Worm (Caenorhabditis elegans) whole organism, L1 larva: ENCODE measurements around the gene nhr-269.
A peak's percentile ranks its signal among the peaks of the same experiment; 100 is the strongest.
"Not testable (repeated sequence)": the region's sequence is repeated elsewhere in the genome, so short reads cannot be mapped to it uniquely, and the experiment has no call there.

Source experiments
- C16A3.4 ChIP-seq: fragments of 150-350 bp; optimal IDR thresholded peaks from 2 replicates; lab custom pipeline; 2014; ENCODE audit warnings: missing biosample characterization, missing genetic modification characterization
- Y116A8C.19 ChIP-seq: sonication (generic microtip); optimal IDR thresholded peaks from 2 replicates; lab custom pipeline; 2016; ENCODE audit warnings: missing compliant biosample characterization, missing genetic modification characterization, borderline replicate concordance
- aha-1 ChIP-seq: fragments of 150-350 bp; optimal IDR thresholded peaks from 2 replicates; lab custom pipeline; 2014; ENCODE audit warnings: missing biosample characterization, missing genetic modification characterization
- alr-1 ChIP-seq: fragments of 200-800 bp; sonication (Bioruptor generic); optimal IDR thresholded peaks from 2 replicates; lab custom pipeline; 2018; ENCODE audit warnings: borderline replicate concordance, mild to moderate bottlenecking, missing genetic modification characterization, missing compliant biosample characterization
- aly-2 ChIP-seq: fragments of 150-350 bp; optimal IDR thresholded peaks from 2 replicates; lab custom pipeline; 2014; ENCODE audit warnings: missing biosample characterization, missing genetic modification characterization
- ama-1 ChIP-seq: fragments of 150-350 bp; optimal IDR thresholded peaks from 2 replicates; lab custom pipeline; 2014
- ceh-63 ChIP-seq: fragments of 200-800 bp; sonication (Bioruptor generic); optimal IDR thresholded peaks from 2 replicates; lab custom pipeline; 2018; ENCODE audit warnings: mild to moderate bottlenecking, missing genetic modification characterization, missing compliant biosample characterization
- ceh-8 ChIP-seq: fragments of 200-800 bp; sonication (Bioruptor generic); optimal IDR thresholded peaks from 2 replicates; lab custom pipeline; 2018; ENCODE audit warnings: mild to moderate bottlenecking, missing genetic modification characterization, moderate library complexity, missing compliant biosample characterization
- ceh-88 ChIP-seq: fragments of 200-800 bp; sonication (Bioruptor generic); IDR thresholded peaks from 2 replicates; pipeline ENCODE4 v1.3.6; 2022; ENCODE audit warnings: missing genetic modification characterization, missing compliant biosample characterization
- ces-1 ChIP-seq: fragments of 150-350 bp; optimal IDR thresholded peaks from 2 replicates; lab custom pipeline; 2014; ENCODE audit warnings: missing biosample characterization, missing genetic modification reagents, missing genetic modification characterization
- dsc-1 ChIP-seq: sonication (generic microtip); optimal IDR thresholded peaks from 2 replicates; lab custom pipeline; 2016; ENCODE audit warnings: mild to moderate bottlenecking, missing genetic modification characterization, missing compliant biosample characterization
- efl-1 ChIP-seq, 4 experiments: fragments of 150-350 bp; optimal IDR thresholded peaks in 3 of 4; peaks in 1 of 4; 1 replicate in 1 of 4; 2 replicates in 3 of 4; lab custom pipeline; 2014; ENCODE audit warnings: missing biosample characterization in 2 of 4, missing genetic modification characterization in 2 of 4, missing genetic modification reagents in 2 of 4
- egl-27 ChIP-seq, 2 experiments: fragments of 150-350 bp in 1 of 2; sonication (generic microtip); optimal IDR thresholded peaks; 3 replicates each; lab custom pipeline; 2017 to 2018; ENCODE audit warnings: missing biosample characterization in 2 of 2, missing genetic modification characterization in 2 of 2, missing genetic modification reagents in 2 of 2
- elt-2 ChIP-seq: sonication (generic microtip); optimal IDR thresholded peaks from 2 replicates; lab custom pipeline; 2016; ENCODE audit warnings: missing genetic modification characterization, mild to moderate bottlenecking, inconsistent platforms, missing compliant biosample characterization, missing genetic modification reagents
- elt-3 ChIP-seq, 6 experiments: fragments of 150-350 bp in 1 of 6; sonication (generic microtip); optimal IDR thresholded peaks; 2 replicates each; lab custom pipeline; 2017 to 2018; ENCODE audit warnings: missing biosample characterization in 6 of 6, missing genetic modification characterization in 6 of 6, inconsistent platforms in 1 of 6
- fkh-10 ChIP-seq: sonication (generic microtip); optimal IDR thresholded peaks from 2 replicates; lab custom pipeline; 2017; ENCODE audit warnings: missing biosample characterization, missing genetic modification reagents, missing genetic modification characterization
- hlh-4 ChIP-seq: sonication (generic microtip); optimal IDR thresholded peaks from 2 replicates; lab custom pipeline; 2016; ENCODE audit warnings: mild to moderate bottlenecking, missing genetic modification characterization, missing compliant biosample characterization
- hpl-2 ChIP-seq: fragments of 150-350 bp; optimal IDR thresholded peaks from 2 replicates; lab custom pipeline; 2014; ENCODE audit warnings: missing biosample characterization, missing genetic modification reagents, missing genetic modification characterization
- isw-1 ChIP-seq: fragments of 200-800 bp; sonication (Bioruptor generic); IDR thresholded peaks from 2 replicates; pipeline ENCODE4 v1.3.6; 2022; ENCODE audit warnings: missing genetic modification characterization, missing compliant biosample characterization
- lin-13 ChIP-seq: fragments of 150-350 bp; optimal IDR thresholded peaks from 2 replicates; lab custom pipeline; 2014; ENCODE audit warnings: missing biosample characterization, missing genetic modification reagents, missing genetic modification characterization
- lin-14 ChIP-seq: fragments of 200-800 bp; sonication (Bioruptor generic); optimal IDR thresholded peaks from 2 replicates; lab custom pipeline; 2018; ENCODE audit warnings: mild to moderate bottlenecking, missing genetic modification characterization, moderate library complexity, missing compliant biosample characterization
- lin-35 ChIP-seq, 2 experiments: fragments of 150-350 bp; optimal IDR thresholded peaks; 2 replicates each; lab custom pipeline; 2014; ENCODE audit warnings: missing biosample characterization in 2 of 2, missing genetic modification characterization in 2 of 2, missing genetic modification reagents in 2 of 2
- lir-3 ChIP-seq: sonication (generic microtip); optimal IDR thresholded peaks from 2 replicates; lab custom pipeline; 2016; ENCODE audit warnings: mild to moderate bottlenecking, missing genetic modification characterization, moderate library complexity, missing compliant biosample characterization; ENCODE audit not compliant: poor library complexity
- lsy-2 ChIP-seq, 2 experiments: fragments of 150-350 bp; optimal IDR thresholded peaks; 2 replicates each; lab custom pipeline; 2014; ENCODE audit warnings: missing biosample characterization in 2 of 2, missing genetic modification characterization in 2 of 2
- mdl-1 ChIP-seq, 2 experiments: fragments of 150-350 bp; optimal IDR thresholded peaks; 2 replicates each; lab custom pipeline; 2014 to 2017; ENCODE audit warnings: missing biosample characterization in 2 of 2, missing genetic modification characterization in 2 of 2, inconsistent platforms in 1 of 2
- mef-2 ChIP-seq: fragments of 150-350 bp; optimal IDR thresholded peaks from 2 replicates; lab custom pipeline; 2014; ENCODE audit warnings: missing biosample characterization, missing genetic modification characterization
- nhr-12 ChIP-seq: sonication (generic microtip); optimal IDR thresholded peaks from 2 replicates; lab custom pipeline; 2017; ENCODE audit warnings: missing biosample characterization, missing genetic modification characterization
- nhr-20 ChIP-seq: sonication (generic microtip); optimal IDR thresholded peaks from 2 replicates; lab custom pipeline; 2016; ENCODE audit warnings: mild to moderate bottlenecking, missing genetic modification characterization, missing compliant biosample characterization
- pax-3 ChIP-seq: fragments of 200-800 bp; sonication (Bioruptor generic); optimal IDR thresholded peaks from 2 replicates; lab custom pipeline; 2018; ENCODE audit warnings: mild to moderate bottlenecking, missing genetic modification characterization, moderate library complexity, missing compliant biosample characterization
- pqm-1 ChIP-seq: sonication (generic microtip); optimal IDR thresholded peaks from 3 replicates; lab custom pipeline; 2017; ENCODE audit warnings: missing biosample characterization, missing genetic modification characterization
- skn-1 ChIP-seq: fragments of 150-350 bp; optimal IDR thresholded peaks from 2 replicates; lab custom pipeline; 2014; ENCODE audit warnings: missing biosample characterization, missing genetic modification characterization
- sptf-1 ChIP-seq: fragments of 150-350 bp; optimal IDR thresholded peaks from 2 replicates; lab custom pipeline; 2014; ENCODE audit warnings: missing biosample characterization, missing genetic modification characterization
- sup-37 ChIP-seq: fragments of 200-800 bp; sonication (Bioruptor generic); optimal IDR thresholded peaks from 2 replicates; lab custom pipeline; 2018; ENCODE audit warnings: mild to moderate bottlenecking, missing genetic modification characterization, missing compliant biosample characterization
- tbx-2 ChIP-seq: sonication (generic microtip); optimal IDR thresholded peaks from 2 replicates; lab custom pipeline; 2016; ENCODE audit warnings: missing genetic modification characterization, missing compliant biosample characterization
- unc-130 ChIP-seq: fragments of 150-350 bp; optimal IDR thresholded peaks from 2 replicates; lab custom pipeline; 2017; ENCODE audit warnings: missing biosample characterization, missing genetic modification characterization, inconsistent platforms
- unc-62 ChIP-seq: fragments of 150-350 bp; optimal IDR thresholded peaks from 2 replicates; lab custom pipeline; 2014; ENCODE audit warnings: missing biosample characterization, missing genetic modification reagents, missing genetic modification characterization
- ztf-11 ChIP-seq, 2 experiments: sonication (generic microtip); optimal IDR thresholded peaks; 2 replicates each; lab custom pipeline; 2016 to 2017; ENCODE audit warnings: missing genetic modification characterization in 2 of 2, missing biosample characterization in 1 of 2, missing compliant biosample characterization in 1 of 2

The nhr-269 gene

DNA sequence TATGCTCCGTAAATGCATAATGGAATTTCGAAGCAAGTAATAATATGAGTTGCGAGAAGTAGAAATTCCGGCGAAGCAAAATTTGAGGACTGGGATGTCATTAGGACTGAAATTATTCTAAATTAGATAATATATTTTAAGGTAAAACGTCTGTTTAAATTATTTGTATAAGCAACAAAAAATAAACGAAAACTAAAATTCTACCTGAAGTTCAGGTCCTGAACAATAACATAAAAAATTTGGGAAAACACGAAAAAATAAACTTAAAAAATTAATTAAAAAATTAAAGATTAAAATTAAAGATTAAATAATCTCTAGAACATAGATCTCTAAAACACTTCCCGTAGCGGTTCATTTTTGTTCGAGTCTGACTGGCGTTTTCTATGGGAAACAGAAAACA lies 10.2 kb upstream of the nhr-269 start, which contains the start of gene srh-251:
Gene srh-251, minus strand, starts transcription at position 101 of the 400 bp plus-strand sequence.
- TF ChIP-seq C16A3.4 (tag; lab: Kevin White, UChicago) (no peak), isw-1 (GFP tag; lab: Robert Waterston, UW) (no peak)

DNA sequence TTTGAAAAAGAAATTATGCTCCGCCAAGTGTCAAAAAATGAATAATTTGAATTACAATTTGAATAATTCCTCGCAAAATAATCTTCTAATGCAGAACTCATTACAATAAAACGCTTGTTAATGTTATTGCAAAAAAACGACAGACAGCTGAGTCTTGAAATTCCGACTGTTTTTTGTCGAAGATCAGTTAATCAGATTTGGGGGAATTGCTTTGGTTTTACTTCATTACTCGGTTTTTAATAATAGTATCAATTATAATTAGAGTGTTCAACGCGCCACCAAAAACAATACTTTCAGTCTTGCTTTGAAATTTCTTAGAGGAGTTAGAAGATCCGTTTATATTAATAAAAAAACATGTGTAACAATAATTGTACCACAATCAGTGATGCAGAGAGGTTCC lies 8.3 kb upstream of the nhr-269 start, which contains the start of gene srh-122:
Gene srh-122, minus strand, starts transcription at position 101 of the 400 bp plus-strand sequence.
- TF ChIP-seq lir-3 (tag; lab: Kevin White, UChicago) (no peak), lin-35 (GFP tag; optimal IDR thresholded peaks at IDR 0.05; lab: Kevin White, UChicago) (no peak), hpl-2 (GFP tag; lab: Kevin White, UChicago) (no peak), aha-1 (no peak), skn-1 (tag; lab: Kevin White, UChicago) (no peak), lin-14 (GFP tag; lab: Kevin White, UChicago) (no peak), ceh-63 (GFP tag; lab: Kevin White, UChicago) (no peak), alr-1 (tag; lab: Kevin White, UChicago) (no peak)

DNA sequence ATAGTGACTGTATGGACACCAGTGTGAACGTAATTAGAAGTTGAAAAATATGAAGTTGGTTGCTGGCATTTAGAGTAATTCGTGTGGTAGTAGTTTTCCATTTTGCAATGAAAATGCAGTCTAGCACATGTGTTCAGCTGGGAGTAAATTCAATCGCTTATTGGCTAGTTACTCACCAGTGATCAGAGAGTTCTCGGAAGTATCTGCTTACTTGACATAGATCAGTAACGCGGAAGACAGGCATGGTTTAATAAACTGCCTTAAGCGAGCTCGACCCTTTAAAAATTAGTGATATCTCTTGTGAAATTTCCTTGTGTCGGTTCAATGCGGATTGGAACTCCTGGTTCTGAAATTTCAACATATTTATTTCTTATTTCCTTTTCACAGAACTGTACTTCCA lies 6.6 kb upstream of the nhr-269 start, which contains the start of gene srh-52:
Gene srh-52, minus strand, starts transcription at position 101 of the 400 bp plus-strand sequence.
- TF ChIP-seq ztf-11 (tag; optimal IDR thresholded peaks at IDR 0.05; lab: Kevin White, UChicago) (no peak), dsc-1 (no peak), sup-37 (GFP tag; lab: Kevin White, UChicago) (no peak), ceh-88 (no peak), egl-27 (tag; optimal IDR thresholded peaks at IDR 0.05; lab: Kevin White, UChicago) (no peak), nhr-12 (tag; lab: Kevin White, UChicago) (no peak), alr-1 (tag; lab: Kevin White, UChicago) (no peak), fkh-10 (no peak), elt-3 (tag; optimal IDR thresholded peaks at IDR 0.05; lab: Kevin White, UChicago) (no peak), C16A3.4 (tag; lab: Kevin White, UChicago) (no peak), ama-1 (lab: Kevin White, UChicago) (no peak), ceh-8 (no peak), tbx-2 (tag; lab: Kevin White, UChicago) (no peak), mef-2 (no peak)

DNA sequence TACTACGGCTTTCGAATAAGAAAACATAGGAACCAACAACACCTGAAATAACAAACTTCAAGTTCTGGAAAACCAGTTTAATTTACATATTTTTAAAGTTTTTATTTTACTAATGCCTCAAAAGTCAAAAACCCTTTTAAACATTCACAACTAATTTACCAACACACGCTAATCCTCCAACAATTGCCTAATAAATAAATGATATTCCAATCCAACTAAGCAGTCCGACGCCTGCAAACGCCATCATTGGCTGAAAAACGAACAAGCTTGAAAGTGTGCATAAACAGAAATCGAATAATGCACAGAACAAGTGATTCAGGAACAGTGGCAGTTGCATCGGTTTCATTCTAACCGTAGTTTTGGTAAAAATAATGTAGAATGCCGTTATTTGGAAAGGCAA lies 1.8 kb downstream of the nhr-269 start:
- no peak for TF ChIP-seq lsy-2 (tag; optimal IDR thresholded peaks at IDR 0.05; lab: Kevin White, UChicago)
- TF ChIP-seq ces-1 (GFP tag; lab: Kevin White, UChicago): no peak
- TF ChIP-seq ceh-88: no peak
- TF ChIP-seq egl-27 (tag; optimal IDR thresholded peaks at IDR 0.05; lab: Kevin White, UChicago): no peak
- TF ChIP-seq mdl-1 (tag; optimal IDR thresholded peaks at IDR 0.05; lab: Kevin White, UChicago): no peak

DNA sequence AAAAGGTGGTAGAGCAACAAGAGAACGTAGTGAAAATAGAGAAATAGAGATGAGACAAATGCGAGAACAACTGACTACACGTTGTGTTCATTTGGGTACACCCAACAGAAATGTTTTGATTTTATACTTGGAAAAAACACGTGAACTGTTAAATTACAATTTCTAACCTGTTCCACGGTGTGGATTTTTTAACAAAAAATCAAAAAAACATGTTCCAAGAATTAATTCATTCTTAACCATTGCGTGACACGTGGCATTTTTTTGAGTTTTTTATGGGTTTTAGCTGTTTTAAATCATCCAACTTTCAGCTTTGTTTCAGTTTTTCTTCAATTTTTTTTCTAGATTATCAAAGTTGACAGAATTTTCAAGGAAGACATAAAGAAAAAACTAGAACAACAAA lies 8.2 kb downstream of the nhr-269 start, which contains the start of gene ech-1.1:
Gene ech-1.1, minus strand, starts transcription at position 101 of the 400 bp plus-strand sequence.
- not testable (repeated sequence) for TF ChIP-seq Y116A8C.19 (tag; lab: Kevin White, UChicago); unc-62; sptf-1 (tag; lab: Kevin White, UChicago)

DNA sequence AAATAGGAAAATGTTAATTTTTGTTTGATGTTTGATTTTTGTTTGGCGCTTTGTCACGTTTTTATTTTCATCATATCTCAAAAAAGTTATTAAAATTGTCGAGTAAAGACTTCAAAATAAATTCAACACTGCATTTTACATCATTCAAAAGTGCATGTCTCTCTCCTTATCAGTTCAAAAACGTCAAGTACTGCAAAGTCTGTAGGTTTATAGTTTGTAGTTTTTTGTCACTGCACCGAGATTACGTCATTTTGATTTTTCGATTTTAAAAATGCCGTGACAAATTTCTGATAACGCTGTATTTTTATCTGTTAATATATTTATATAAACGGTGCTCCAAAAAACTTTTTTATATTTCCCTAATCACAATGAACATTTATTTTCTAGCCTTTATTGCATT lies 15.0 kb downstream of the nhr-269 start, which contains the start of gene C29F3.7:
Gene C29F3.7, plus strand, starts transcription at position 254 of the 400 bp plus-strand sequence.
- peak; percentile 55 for TF ChIP-seq pqm-1 (tag; lab: Kevin White, UChicago)
- TF ChIP-seq nhr-20 (tag; lab: Kevin White, UChicago): peak; percentile 63
- no peak for TF ChIP-seq egl-27 (tag; optimal IDR thresholded peaks at IDR 0.05; lab: Kevin White, UChicago)
- peak; percentile 67 for TF ChIP-seq pax-3 (tag; lab: Kevin White, UChicago)
- no peak for TF ChIP-seq lin-13
- no peak for TF ChIP-seq unc-130 (tag; lab: Kevin White, UChicago)
- TF ChIP-seq hlh-4 (tag; lab: Kevin White, UChicago): no peak
- peak in 1 of 2 experiments; percentile 42 for TF ChIP-seq lin-35 (GFP tag; optimal IDR thresholded peaks at IDR 0.05; lab: Kevin White, UChicago)
- no peak for TF ChIP-seq efl-1 (optimal IDR thresholded peaks at IDR 0.05; lab: Kevin White, UChicago)
- peak in 1 of 2 experiments; percentile 44 for TF ChIP-seq efl-1 (GFP tag; optimal IDR thresholded peaks at IDR 0.05 in 1 of 2; lab: Kevin White, UChicago)
- peak; percentile 98 for TF ChIP-seq elt-2 (tag; lab: Kevin White, UChicago)
- no peak for TF ChIP-seq aly-2
- TF ChIP-seq, all 84 proteins: peak for 6
